Worm (Caenorhabditis elegans): ENCODE measurements around the gene toe-2.

Gene toe-2

ce11 chrII:6484876-6485526 lies 36.2 kb downstream of the toe-2 start, which contains the start of the genes lido-16 and plpp-1.2:
Gene lido-16, minus strand, starts transcription at chrII:6484976.
Gene plpp-1.2, plus strand, starts transcription at chrII:6485476.
- TF ChIP-seq snpc-4 (tag; optimal IDR thresholded peaks at IDR 0.05) (no peak), lin-13 (GFP tag; optimal IDR thresholded peaks at IDR 0.05) (no peak), hif-1 (tag; optimal IDR thresholded peaks at IDR 0.05) (no peak), unc-62 (GFP tag; optimal IDR thresholded peaks at IDR 0.05 in 1 of 2) (peak in 1 of 2 experiments; percentile 71), unc-62 (tag; optimal IDR thresholded peaks at IDR 0.05) (no peak)

ce11 chrII:6482762-6483161 lies 38.4 kb downstream of the toe-2 start:
- TF ChIP-seq set-16 (GFP tag; IDR thresholded peaks at IDR 0.05) (no peak), nhr-25 (tag; optimal IDR thresholded peaks at IDR 0.05; ENCODE audit: borderline replicate concordance, insufficient read depth) (no peak), rbr-2 (tag; optimal IDR thresholded peaks at IDR 0.05) (no peak), aha-1 (tag) (peak; percentile 4), dmd-9 (GFP tag; IDR thresholded peaks at IDR 0.05) (no peak), nhr-11 (tag; optimal IDR thresholded peaks at IDR 0.05) (no peak), duxl-1 (tag; optimal IDR thresholded peaks at IDR 0.05; ENCODE audit: poor library complexity) (no peak), mdt-29 (GFP tag; IDR thresholded peaks at IDR 0.05) (no peak), arid-1 (GFP tag; conservative IDR thresholded peaks at IDR 0.05) (no peak), nhr-10 (tag; optimal IDR thresholded peaks at IDR 0.05) (no peak), dmd-6 (GFP tag; IDR thresholded peaks at IDR 0.05) (no peak), T26A8.4 (GFP tag; IDR thresholded peaks at IDR 0.05) (no peak), Y5F2A.4 (GFP tag; optimal IDR thresholded peaks at IDR 0.05) (no peak), hlh-11 (tag; optimal IDR thresholded peaks at IDR 0.05) (peak; percentile 36), unc-62 (GFP tag; optimal IDR thresholded peaks at IDR 0.05 in 1 of 2) (peak in 1 of 2 experiments; percentile 7), unc-62 (tag; optimal IDR thresholded peaks at IDR 0.05) (no peak)

ce11 chrII:6482102-6482501 lies 39.1 kb downstream of the toe-2 start, which contains the start of gene del-10:
Gene del-10, minus strand, starts transcription at chrII:6482125.
- no peak for TF ChIP-seq daf-8 (GFP tag; IDR thresholded peaks at IDR 0.05)
- no peak for TF ChIP-seq pqm-1 (tag; optimal IDR thresholded peaks at IDR 0.05)
- no peak for TF ChIP-seq aha-1 (tag)
- no peak for TF ChIP-seq hif-1 (tag; optimal IDR thresholded peaks at IDR 0.05)
- TF ChIP-seq tag-97 (GFP tag; IDR thresholded peaks at IDR 0.05), result no peak

ce11 chrII:6476655-6477054 lies 44.5 kb downstream of the toe-2 start, which contains the start of gene T28D9.4:
Gene T28D9.4, plus strand, starts transcription at chrII:6476955.
- TF ChIP-seq snpc-4 (tag; optimal IDR thresholded peaks at IDR 0.05) (no peak), lim-7 (GFP tag; IDR thresholded peaks at IDR 0.05) (no peak), spr-3 (GFP tag; optimal IDR thresholded peaks at IDR 0.05) (no peak), lin-13 (GFP tag; optimal IDR thresholded peaks at IDR 0.05) (no peak), tra-1 (GFP tag; IDR thresholded peaks at IDR 0.05) (no peak), madf-9 (GFP tag; conservative IDR thresholded peaks at IDR 0.05) (no peak), set-16 (GFP tag; IDR thresholded peaks at IDR 0.05) (no peak), R02D3.7 (tag; optimal IDR thresholded peaks at IDR 0.05) (no peak), cey-2 (tag; optimal IDR thresholded peaks at IDR 0.05; ENCODE audit: borderline replicate concordance, insufficient read depth) (no peak)

- TF ChIP-seq Y48G9A.11 (GFP tag; IDR thresholded peaks at IDR 0.05) (no peak), unc-62 (GFP tag; optimal IDR thresholded peaks at IDR 0.05 in 1 of 2) (peak in 1 of 2 experiments; percentile 91), unc-62 (tag; optimal IDR thresholded peaks at IDR 0.05) (no peak)
These were observed 45.9 kb downstream of the toe-2 start, which contains the start of gene T28D9.16 for ce11 chrII:6475180-6475737. Gene T28D9.16, plus strand, starts transcription at chrII:6475687.

- TF ChIP-seq nhr-48 (tag; optimal IDR thresholded peaks at IDR 0.05), result no peak
- TF ChIP-seq ceh-28 (tag; optimal IDR thresholded peaks at IDR 0.05), result no peak
- no peak for TF ChIP-seq lin-13 (GFP tag; optimal IDR thresholded peaks at IDR 0.05)
These were observed 50.2 kb downstream of the toe-2 start, which contains the start of gene dgk-5 for ce11 chrII:6470985-6471384. Gene dgk-5, minus strand, starts transcription at chrII:6471085.

Measured in whole organism, L4 larva.